Worm (Caenorhabditis elegans) whole organism, young adult: Measurements from ENCODE around the gene rnh-1.2.

ENCODE experiments used
- B0019.2 ChIP-seq: fragments of 200-800 bp; sonication (Bioruptor generic); conservative IDR thresholded peaks from 2 replicates; pipeline ENCODE4 v1.3.6; 2022; ENCODE audit warnings: missing genetic modification reagents, missing genetic modification characterization, missing compliant biosample characterization
- F37B4.10 ChIP-seq: fragments of 200-800 bp; sonication (Bioruptor generic); IDR thresholded peaks from 2 replicates; pipeline ENCODE4 v1.3.6; 2022; ENCODE audit warnings: missing genetic modification characterization, missing compliant biosample characterization
- Y53F4B.3 ChIP-seq: fragments of 200-800 bp; sonication (Bioruptor generic); IDR thresholded peaks from 2 replicates; pipeline ENCODE4 v1.3.6; 2022; ENCODE audit warnings: missing genetic modification reagents, missing genetic modification characterization, missing compliant biosample characterization
- Y95B8A.8 ChIP-seq: fragments of 200-800 bp; sonication (Bioruptor generic); IDR thresholded peaks from 2 replicates; pipeline ENCODE4 v1.3.6; 2022; ENCODE audit warnings: missing genetic modification reagents, missing genetic modification characterization, missing compliant biosample characterization
- efl-1 ChIP-seq: fragments of 150-350 bp; optimal IDR thresholded peaks from 2 replicates; lab custom pipeline; 2014; ENCODE audit warnings: missing biosample characterization, missing genetic modification reagents, missing genetic modification characterization
- him-1 ChIP-seq: sonication (generic microtip); optimal IDR thresholded peaks from 2 replicates; lab custom pipeline; 2016; ENCODE audit warnings: missing genotype, missing genetic modification reagents, missing genetic modification characterization, missing compliant biosample characterization
- mxl-1 ChIP-seq: sonication (generic microtip); optimal IDR thresholded peaks from 2 replicates; lab custom pipeline; 2016; ENCODE audit warnings: missing genetic modification characterization, missing compliant biosample characterization
- nhr-179 ChIP-seq: sonication (generic microtip); optimal IDR thresholded peaks from 2 replicates; lab custom pipeline; 2016; ENCODE audit warnings: mild to moderate bottlenecking, missing genetic modification characterization, missing compliant biosample characterization
- nhr-27 ChIP-seq: fragments of 200-800 bp; sonication (Bioruptor generic); optimal IDR thresholded peaks from 2 replicates; lab custom pipeline; 2018; ENCODE audit warnings: mild to moderate bottlenecking, missing genetic modification characterization, moderate library complexity, missing compliant biosample characterization
- snpc-4 ChIP-seq, 5 experiments: fragments of 150-350 bp in 1 of 5; sonication (generic microtip) in 4 of 5; optimal IDR thresholded peaks; 2 replicates each; lab custom pipeline; 2014 to 2018; ENCODE audit warnings: missing genetic modification characterization in 5 of 5, missing biosample characterization in 3 of 5, antibody characterized with exemption in 2 of 5, mild to moderate bottlenecking in 2 of 5, missing compliant biosample characterization in 2 of 5, missing genotype in 2 of 5, moderate library complexity in 2 of 5, missing genetic modification reagents in 1 of 5
- tbx-9 ChIP-seq: sonication (generic microtip); optimal IDR thresholded peaks from 2 replicates; lab custom pipeline; 2016; ENCODE audit warnings: borderline replicate concordance, missing genetic modification characterization, inconsistent platforms, missing compliant biosample characterization
- unc-62 ChIP-seq: fragments of 150-350 bp; optimal IDR thresholded peaks from 2 replicates; lab custom pipeline; 2014; ENCODE audit warnings: missing biosample characterization, missing genetic modification reagents, missing genetic modification characterization
- ztf-18 ChIP-seq: sonication (generic microtip); optimal IDR thresholded peaks from 2 replicates; lab custom pipeline; 2016; ENCODE audit warnings: missing genotype, mild to moderate bottlenecking, missing genetic modification characterization, missing compliant biosample characterization
- ztf-22 ChIP-seq: fragments of 200-800 bp; sonication (Bioruptor generic); optimal IDR thresholded peaks from 2 replicates; lab custom pipeline; 2018; ENCODE audit warnings: mild to moderate bottlenecking, missing genetic modification characterization, moderate library complexity, missing compliant biosample characterization

DNA sequence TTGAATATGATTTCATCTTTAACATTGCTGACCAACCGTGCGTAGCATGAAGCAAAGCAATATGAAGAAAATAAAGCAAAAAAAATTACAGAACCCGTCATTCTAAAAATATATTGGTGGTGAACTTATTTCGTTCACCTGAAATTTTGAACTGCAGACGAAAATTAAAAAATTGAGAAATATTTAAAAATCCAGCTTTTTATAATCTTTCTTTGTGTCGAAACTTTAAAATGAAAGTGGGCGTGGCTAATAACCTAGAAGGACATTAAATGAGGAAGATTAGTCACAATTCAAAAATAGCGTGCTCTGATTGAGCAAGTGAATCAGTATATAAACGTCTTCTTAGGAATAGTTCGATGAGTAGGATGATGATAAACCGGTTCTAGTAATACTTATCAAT lies 7.7 kb upstream of the rnh-1.2 start, which contains the start of gene old-2:
- no peak for TF ChIP-seq mxl-1 (tag; lab: Kevin White, UChicago)
- TF ChIP-seq ztf-18 = no peak
- no peak for TF ChIP-seq tbx-9 (tag; lab: Kevin White, UChicago)
- no peak for TF ChIP-seq F37B4.10 (GFP tag; lab: Robert Waterston, UW)
- no peak for TF ChIP-seq B0019.2 (GFP tag; lab: Robert Waterston, UW)
- no peak for TF ChIP-seq nhr-179
- TF ChIP-seq ztf-22 (GFP tag; lab: Kevin White, UChicago) = no peak
- no peak for TF ChIP-seq Y95B8A.8
- TF ChIP-seq efl-1 (GFP tag; lab: Kevin White, UChicago) = no peak
- TF ChIP-seq snpc-4 (GFP tag; optimal IDR thresholded peaks at IDR 0.05; lab: Kevin White, UChicago) = no peak
- TF ChIP-seq snpc-4 (tag; optimal IDR thresholded peaks at IDR 0.05; lab: Kevin White, UChicago) = no peak
- TF ChIP-seq unc-62 (GFP tag; lab: Kevin White, UChicago) = no peak
- no peak for TF ChIP-seq him-1 (tag; lab: Kevin White, UChicago)
- TF ChIP-seq nhr-27 (tag; lab: Kevin White, UChicago) = no peak
- no peak for TF ChIP-seq Y53F4B.3 (GFP tag; lab: Robert Waterston, UW)
